Worm (Caenorhabditis elegans) whole organism, L1 larva: ENCODE results near the gene T06D8.9.
A peak's percentile ranks its signal among the peaks of the same experiment; 100 is the strongest.

Experiments used
- C34B4.2 ChIP-seq: sonication (generic microtip); optimal IDR thresholded peaks from 2 replicates; lab custom pipeline; 2017; ENCODE audit warnings: mild to moderate bottlenecking, missing genetic modification characterization, missing compliant biosample characterization
- F16B12.6 ChIP-seq: fragments of 150-350 bp; optimal IDR thresholded peaks from 2 replicates; lab custom pipeline; 2014; ENCODE audit warnings: missing biosample characterization, missing genetic modification characterization
- Y116A8C.19 ChIP-seq: sonication (generic microtip); optimal IDR thresholded peaks from 2 replicates; lab custom pipeline; 2016; ENCODE audit warnings: missing compliant biosample characterization, missing genetic modification characterization, borderline replicate concordance
- aha-1 ChIP-seq: fragments of 150-350 bp; optimal IDR thresholded peaks from 2 replicates; lab custom pipeline; 2014; ENCODE audit warnings: missing biosample characterization, missing genetic modification characterization
- ceh-82 ChIP-seq, 3 experiments: fragments of 150-350 bp in 1 of 3; sonication (generic microtip) in 2 of 3; optimal IDR thresholded peaks; 2 replicates each; lab custom pipeline; 2014 to 2017; ENCODE audit warnings: missing biosample characterization in 3 of 3, missing genetic modification characterization in 3 of 3
- ceh-90 ChIP-seq: sonication (generic microtip); optimal IDR thresholded peaks from 2 replicates; lab custom pipeline; 2016; ENCODE audit warnings: missing genetic modification characterization, missing compliant biosample characterization
- dpl-1 ChIP-seq, 3 experiments: fragments of 150-350 bp in 2 of 3; sonication (generic microtip) in 1 of 3; optimal IDR thresholded peaks; 2 replicates each; lab custom pipeline; 2014 to 2017; ENCODE audit warnings: missing biosample characterization in 3 of 3, missing genetic modification characterization in 3 of 3, missing genetic modification reagents in 3 of 3
- efl-1 ChIP-seq, 4 experiments: fragments of 150-350 bp; optimal IDR thresholded peaks in 3 of 4; peaks in 1 of 4; 1 replicate in 1 of 4; 2 replicates in 3 of 4; lab custom pipeline; 2014; ENCODE audit warnings: missing biosample characterization in 2 of 4, missing genetic modification characterization in 2 of 4, missing genetic modification reagents in 2 of 4
- efl-3 ChIP-seq: fragments of 200-800 bp; sonication (Bioruptor generic); optimal IDR thresholded peaks from 2 replicates; lab custom pipeline; 2018; ENCODE audit warnings: mild to moderate bottlenecking, missing genetic modification characterization, missing compliant biosample characterization
- egl-13 ChIP-seq: sonication (generic microtip); optimal IDR thresholded peaks from 2 replicates; lab custom pipeline; 2016; ENCODE audit warnings: missing genotype, missing genetic modification reagents, missing genetic modification characterization, missing compliant biosample characterization
- egl-27 ChIP-seq, 2 experiments: fragments of 150-350 bp in 1 of 2; sonication (generic microtip); optimal IDR thresholded peaks; 3 replicates each; lab custom pipeline; 2017 to 2018; ENCODE audit warnings: missing biosample characterization in 2 of 2, missing genetic modification characterization in 2 of 2, missing genetic modification reagents in 2 of 2
- elt-3 ChIP-seq, 6 experiments: fragments of 150-350 bp in 1 of 6; sonication (generic microtip); optimal IDR thresholded peaks; 2 replicates each; lab custom pipeline; 2017 to 2018; ENCODE audit warnings: missing biosample characterization in 6 of 6, missing genetic modification characterization in 6 of 6, inconsistent platforms in 1 of 6
- ets-5 ChIP-seq: fragments of 200-800 bp; sonication (Bioruptor generic); IDR thresholded peaks from 2 replicates; pipeline ENCODE4 v1.3.6; 2022; ENCODE audit warnings: missing genetic modification characterization, missing compliant biosample characterization
- fkh-8 ChIP-seq: sonication (generic microtip); optimal IDR thresholded peaks from 2 replicates; lab custom pipeline; 2016; ENCODE audit warnings: mild to moderate bottlenecking, missing genetic modification characterization, missing compliant biosample characterization
- hlh-17 ChIP-seq: fragments of 200-800 bp; sonication (Bioruptor generic); optimal IDR thresholded peaks from 2 replicates; lab custom pipeline; 2018; ENCODE audit warnings: missing genetic modification characterization, mild to moderate bottlenecking, missing compliant biosample characterization, moderate library complexity, borderline replicate concordance
- hpl-2 ChIP-seq: fragments of 150-350 bp; optimal IDR thresholded peaks from 2 replicates; lab custom pipeline; 2014; ENCODE audit warnings: missing biosample characterization, missing genetic modification reagents, missing genetic modification characterization
- irx-1 ChIP-seq: sonication (generic microtip); optimal IDR thresholded peaks from 2 replicates; lab custom pipeline; 2016; ENCODE audit warnings: missing genetic modification characterization, missing compliant biosample characterization
- isw-1 ChIP-seq: fragments of 200-800 bp; sonication (Bioruptor generic); IDR thresholded peaks from 2 replicates; pipeline ENCODE4 v1.3.6; 2022; ENCODE audit warnings: missing genetic modification characterization, missing compliant biosample characterization
- jun-1 ChIP-seq: fragments of 150-350 bp; optimal IDR thresholded peaks from 2 replicates; lab custom pipeline; 2014; ENCODE audit warnings: missing biosample characterization, missing genetic modification reagents, missing genetic modification characterization
- lin-14 ChIP-seq: fragments of 200-800 bp; sonication (Bioruptor generic); optimal IDR thresholded peaks from 2 replicates; lab custom pipeline; 2018; ENCODE audit warnings: mild to moderate bottlenecking, missing genetic modification characterization, moderate library complexity, missing compliant biosample characterization
- lin-15B ChIP-seq: fragments of 150-350 bp; sonication (generic microtip); optimal IDR thresholded peaks from 3 replicates; lab custom pipeline; 2014; ENCODE audit warnings: missing biosample characterization, missing genetic modification characterization
- lin-35 ChIP-seq, 2 experiments: fragments of 150-350 bp; optimal IDR thresholded peaks; 2 replicates each; lab custom pipeline; 2014; ENCODE audit warnings: missing biosample characterization in 2 of 2, missing genetic modification characterization in 2 of 2, missing genetic modification reagents in 2 of 2
- lin-39 ChIP-seq: fragments of 150-350 bp; optimal IDR thresholded peaks from 2 replicates; lab custom pipeline; 2014; ENCODE audit warnings: missing biosample characterization, missing genetic modification reagents, missing genetic modification characterization
- lir-3 ChIP-seq: sonication (generic microtip); optimal IDR thresholded peaks from 2 replicates; lab custom pipeline; 2016; ENCODE audit warnings: mild to moderate bottlenecking, missing genetic modification characterization, moderate library complexity, missing compliant biosample characterization; ENCODE audit not compliant: poor library complexity
- lsy-2 ChIP-seq, 2 experiments: fragments of 150-350 bp; optimal IDR thresholded peaks; 2 replicates each; lab custom pipeline; 2014; ENCODE audit warnings: missing biosample characterization in 2 of 2, missing genetic modification characterization in 2 of 2
- mab-9 ChIP-seq: fragments of 200-800 bp; sonication (Bioruptor generic); IDR thresholded peaks from 2 replicates; pipeline ENCODE4 v1.3.6; 2022; ENCODE audit warnings: missing genetic modification reagents, missing genetic modification characterization, missing compliant biosample characterization
- nhr-11 ChIP-seq: fragments of 150-350 bp; optimal IDR thresholded peaks from 2 replicates; lab custom pipeline; 2014; ENCODE audit warnings: missing biosample characterization, missing genetic modification characterization
- nhr-19 ChIP-seq: fragments of 200-800 bp; sonication (Bioruptor generic); conservative IDR thresholded peaks from 2 replicates; pipeline ENCODE4 v1.3.6; 2022; ENCODE audit warnings: missing genetic modification characterization, missing compliant biosample characterization
- nhr-20 ChIP-seq: sonication (generic microtip); optimal IDR thresholded peaks from 2 replicates; lab custom pipeline; 2016; ENCODE audit warnings: mild to moderate bottlenecking, missing genetic modification characterization, missing compliant biosample characterization
- nhr-237 ChIP-seq: fragments of 150-350 bp; optimal IDR thresholded peaks from 2 replicates; lab custom pipeline; 2014; ENCODE audit warnings: missing biosample characterization, missing genetic modification characterization
- nhr-28 ChIP-seq: fragments of 150-350 bp; optimal IDR thresholded peaks from 2 replicates; lab custom pipeline; 2014; ENCODE audit warnings: missing biosample characterization, missing genetic modification characterization
- nhr-47 ChIP-seq: sonication (generic microtip); optimal IDR thresholded peaks from 2 replicates; lab custom pipeline; 2016; ENCODE audit warnings: mild to moderate bottlenecking, missing genetic modification characterization, moderate library complexity, missing compliant biosample characterization
- nhr-76 ChIP-seq: sonication (generic microtip); optimal IDR thresholded peaks from 2 replicates; lab custom pipeline; 2017; ENCODE audit warnings: missing biosample characterization, missing genetic modification characterization
- nhr-84 ChIP-seq: sonication (generic microtip); optimal IDR thresholded peaks from 2 replicates; lab custom pipeline; 2017; ENCODE audit warnings: missing biosample characterization, missing genetic modification characterization
- pax-3 ChIP-seq: fragments of 200-800 bp; sonication (Bioruptor generic); optimal IDR thresholded peaks from 2 replicates; lab custom pipeline; 2018; ENCODE audit warnings: mild to moderate bottlenecking, missing genetic modification characterization, moderate library complexity, missing compliant biosample characterization
- rnt-1 ChIP-seq: sonication (generic microtip); optimal IDR thresholded peaks from 2 replicates; lab custom pipeline; 2016; ENCODE audit warnings: mild to moderate bottlenecking, missing genetic modification characterization, moderate library complexity, missing compliant biosample characterization
- skn-1 ChIP-seq: fragments of 150-350 bp; optimal IDR thresholded peaks from 2 replicates; lab custom pipeline; 2014; ENCODE audit warnings: missing biosample characterization, missing genetic modification characterization
- snpc-4 ChIP-seq: fragments of 150-350 bp; optimal IDR thresholded peaks from 2 replicates; lab custom pipeline; 2014; ENCODE audit warnings: missing biosample characterization, missing genetic modification characterization
- sox-4 ChIP-seq: sonication (generic microtip); optimal IDR thresholded peaks from 2 replicates; lab custom pipeline; 2016; ENCODE audit warnings: missing genetic modification characterization, missing compliant biosample characterization
- sptf-1 ChIP-seq: fragments of 150-350 bp; optimal IDR thresholded peaks from 2 replicates; lab custom pipeline; 2014; ENCODE audit warnings: missing biosample characterization, missing genetic modification characterization
- swsn-7 ChIP-seq: sonication (generic microtip); optimal IDR thresholded peaks from 2 replicates; lab custom pipeline; 2016; ENCODE audit warnings: missing genetic modification characterization, missing compliant biosample characterization
- tbx-2 ChIP-seq: sonication (generic microtip); optimal IDR thresholded peaks from 2 replicates; lab custom pipeline; 2016; ENCODE audit warnings: missing genetic modification characterization, missing compliant biosample characterization
- unc-30 ChIP-seq: sonication (generic microtip); optimal IDR thresholded peaks from 2 replicates; lab custom pipeline; 2017; ENCODE audit warnings: missing biosample characterization, missing genetic modification characterization
- unc-62 ChIP-seq: fragments of 150-350 bp; optimal IDR thresholded peaks from 2 replicates; lab custom pipeline; 2014; ENCODE audit warnings: missing biosample characterization, missing genetic modification reagents, missing genetic modification characterization
- unc-86 ChIP-seq: sonication (generic microtip); optimal IDR thresholded peaks from 2 replicates; lab custom pipeline; 2016; ENCODE audit warnings: missing genetic modification characterization, missing compliant biosample characterization
- unc-98 ChIP-seq: fragments of 200-800 bp; sonication (Bioruptor generic); IDR thresholded peaks from 2 replicates; pipeline ENCODE4 v1.3.6; 2022; ENCODE audit warnings: missing genetic modification characterization, missing compliant biosample characterization
- xbp-1 ChIP-seq: sonication (generic microtip); optimal IDR thresholded peaks from 2 replicates; lab custom pipeline; 2016; ENCODE audit warnings: missing genetic modification characterization, missing compliant biosample characterization
- ztf-11 ChIP-seq, 2 experiments: sonication (generic microtip); optimal IDR thresholded peaks; 2 replicates each; lab custom pipeline; 2016 to 2017; ENCODE audit warnings: missing genetic modification characterization in 2 of 2, missing biosample characterization in 1 of 2, missing compliant biosample characterization in 1 of 2

Gene T06D8.9

DNA sequence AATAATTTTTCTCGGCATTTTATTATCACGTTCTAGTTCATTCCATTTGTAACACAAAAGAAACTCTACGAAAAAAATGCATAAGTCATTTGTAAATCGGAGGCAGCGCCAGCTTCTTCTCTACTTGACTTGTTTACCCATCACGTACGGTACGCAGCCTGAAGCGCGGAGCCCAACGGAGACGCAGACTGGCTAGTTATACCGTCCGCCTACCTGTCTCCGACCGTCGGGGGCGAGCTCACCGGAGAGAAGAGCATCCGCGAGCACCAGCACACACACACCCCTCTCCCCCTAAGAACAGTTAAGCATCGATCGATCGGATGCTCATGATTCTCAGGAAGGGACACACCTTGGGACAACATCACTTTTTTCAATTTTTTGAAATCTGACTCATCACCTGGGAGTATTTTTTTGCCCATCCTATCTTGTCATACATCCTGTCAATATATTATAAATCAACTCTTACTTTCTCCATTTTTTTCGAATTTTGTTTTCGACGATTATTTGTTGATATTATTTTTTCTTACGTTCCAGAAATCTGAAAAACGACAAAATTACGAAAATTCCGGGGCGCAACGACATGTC is 17.5 kb upstream of the T06D8.9 start, which contains the start of gene plpr-1:
TSS of gene plpr-1 (plus strand) at position 535 of the 585 bp plus-strand sequence.
- TF ChIP-seq skn-1 (tag; lab: Kevin White, UChicago) (no peak), unc-30 (tag; lab: Kevin White, UChicago) (no peak), ceh-82 (tag; optimal IDR thresholded peaks at IDR 0.05; lab: Kevin White, UChicago) (no peak), nhr-47 (tag; lab: Kevin White, UChicago) (no peak), unc-62 (GFP tag; lab: Kevin White, UChicago) (no peak), tbx-2 (no peak), ztf-11 (tag; optimal IDR thresholded peaks at IDR 0.05; lab: Kevin White, UChicago) (no peak), snpc-4 (no peak), swsn-7 (no peak), xbp-1 (no peak), unc-98 (GFP tag; lab: Robert Waterston, UW) (no peak), lin-15B (tag; lab: Kevin White, UChicago) (no peak), dpl-1 (GFP tag; optimal IDR thresholded peaks at IDR 0.05; lab: Kevin White, UChicago) (no peak), C34B4.2 (tag; lab: Kevin White, UChicago) (no peak), hlh-17 (GFP tag; lab: Kevin White, UChicago) (no peak)

DNA sequence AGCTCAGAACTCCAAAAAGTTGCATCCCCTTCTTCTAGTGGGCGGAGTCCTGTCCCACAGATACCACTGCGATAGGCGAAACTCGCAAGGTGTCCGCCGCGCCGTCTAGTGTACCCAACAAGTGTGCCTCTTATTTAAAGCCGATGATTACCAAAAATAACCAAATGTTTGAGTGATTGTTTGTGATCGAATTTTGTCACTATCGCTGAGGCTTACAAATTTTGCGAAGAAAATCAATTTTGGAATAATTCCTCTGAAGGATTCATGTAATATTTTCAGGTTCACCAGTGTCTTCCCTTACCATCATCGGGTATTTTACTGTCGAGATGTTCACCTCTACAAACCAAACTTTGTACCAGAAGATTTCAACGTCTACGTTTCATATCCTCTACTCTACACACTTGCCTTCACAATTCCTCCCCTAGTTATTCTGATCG is 15.3 kb upstream of the T06D8.9 start:
- TF ChIP-seq unc-86 (tag; lab: Kevin White, UChicago): peak; percentile 50
- TF ChIP-seq fkh-8: peak; percentile 58
- no peak for TF ChIP-seq lir-3 (tag; lab: Kevin White, UChicago)
- peak; percentile 31; the same call in 1 of the 2 replicates for TF ChIP-seq isw-1 (GFP tag; lab: Robert Waterston, UW)
- no peak for TF ChIP-seq nhr-28
- TF ChIP-seq nhr-76 (tag; lab: Kevin White, UChicago): no peak
- TF ChIP-seq nhr-84 (tag; lab: Kevin White, UChicago): no peak
- peak; percentile 77 for TF ChIP-seq nhr-20 (tag; lab: Kevin White, UChicago)
- TF ChIP-seq hlh-17 (GFP tag; lab: Kevin White, UChicago): no peak
- peak; percentile 49 for TF ChIP-seq lin-39
- TF ChIP-seq egl-27 (tag; optimal IDR thresholded peaks at IDR 0.05; lab: Kevin White, UChicago): no peak
- no peak for TF ChIP-seq C34B4.2 (tag; lab: Kevin White, UChicago)
- no peak for TF ChIP-seq ceh-90 (tag; lab: Kevin White, UChicago)
- TF ChIP-seq nhr-19: peak; percentile 88
- peak; percentile 47 for TF ChIP-seq egl-13 (tag; lab: Kevin White, UChicago)
- TF ChIP-seq pax-3 (tag; lab: Kevin White, UChicago): peak; percentile 20
- TF ChIP-seq nhr-237 (tag; lab: Kevin White, UChicago): peak; percentile 23
- TF ChIP-seq unc-30 (tag; lab: Kevin White, UChicago): no peak
- peak in 1 of 2 experiments; percentile 74 for TF ChIP-seq lsy-2 (tag; optimal IDR thresholded peaks at IDR 0.05; lab: Kevin White, UChicago)
- no peak for TF ChIP-seq F16B12.6
- no peak for TF ChIP-seq mab-9 (GFP tag; lab: Robert Waterston, UW)
- peak; percentile 81 for TF ChIP-seq lin-14
- TF ChIP-seq efl-1 (optimal IDR thresholded peaks at IDR 0.05; lab: Kevin White, UChicago): peak; percentile 47 to 75
- peak; percentile 45 to 97 for TF ChIP-seq efl-1 (GFP tag; optimal IDR thresholded peaks at IDR 0.05 in 1 of 2; lab: Kevin White, UChicago)
- peak; percentile 57 to 81 (median 72) for TF ChIP-seq ceh-82 (tag; optimal IDR thresholded peaks at IDR 0.05; lab: Kevin White, UChicago)
- no peak for TF ChIP-seq skn-1 (tag; lab: Kevin White, UChicago)
- TF ChIP-seq efl-3 (GFP tag; lab: Kevin White, UChicago): no peak
- peak; percentile 68 for TF ChIP-seq irx-1 (tag; lab: Kevin White, UChicago)
- TF ChIP-seq rnt-1: peak; percentile 93
- TF ChIP-seq ets-5 (GFP tag; lab: Robert Waterston, UW): no peak
- TF ChIP-seq nhr-11 (tag; lab: Kevin White, UChicago): peak; percentile 16
- peak; percentile 11 for TF ChIP-seq aha-1
- peak; percentile 91 for TF ChIP-seq nhr-47 (tag; lab: Kevin White, UChicago)
- no peak for TF ChIP-seq sptf-1
- no peak for TF ChIP-seq unc-62 (GFP tag; lab: Kevin White, UChicago)
- no peak for TF ChIP-seq Y116A8C.19 (tag; lab: Kevin White, UChicago)
- TF ChIP-seq hpl-2 (GFP tag; lab: Kevin White, UChicago): peak; percentile 73
- peak; percentile 40 for TF ChIP-seq jun-1 (tag; lab: Kevin White, UChicago)
- peak; percentile 47 to 73 for TF ChIP-seq lin-35 (GFP tag; optimal IDR thresholded peaks at IDR 0.05; lab: Kevin White, UChicago)
- peak in 4 of 6 experiments; percentile 9 to 82 (median 46) for TF ChIP-seq elt-3 (tag; optimal IDR thresholded peaks at IDR 0.05; lab: Kevin White, UChicago)
- TF ChIP-seq sox-4 (tag; lab: Kevin White, UChicago): no peak
